Worm (Caenorhabditis elegans) whole organism, L2 larva: Measurements from ENCODE around the gene R05H10.1.

Experiments
- C34F6.9 ChIP-seq: fragments of 150-350 bp; optimal IDR thresholded peaks from 2 replicates; lab custom pipeline; 2014; ENCODE audit warnings: missing biosample characterization, missing genetic modification characterization
- F13H6.1 ChIP-seq: sonication (generic microtip); optimal IDR thresholded peaks from 2 replicates; lab custom pipeline; 2016; ENCODE audit warnings: missing genetic modification characterization, missing compliant biosample characterization
- R02D3.7 ChIP-seq: fragments of 150-350 bp; optimal IDR thresholded peaks from 2 replicates; lab custom pipeline; 2014; ENCODE audit warnings: missing biosample characterization, missing genetic modification characterization
- Y55F3AM.14 ChIP-seq: fragments of 200-800 bp; sonication (Bioruptor generic); optimal IDR thresholded peaks from 2 replicates; lab custom pipeline; 2018; ENCODE audit warnings: mild to moderate bottlenecking, missing genetic modification characterization, missing compliant biosample characterization
- ZK546.5 ChIP-seq: sonication (generic microtip); optimal IDR thresholded peaks from 2 replicates; lab custom pipeline; 2017; ENCODE audit warnings: missing biosample characterization, missing genetic modification characterization
- alr-1 ChIP-seq: fragments of 150-350 bp; optimal IDR thresholded peaks from 2 replicates; lab custom pipeline; 2014; ENCODE audit warnings: missing biosample characterization, missing genetic modification characterization
- aly-2 ChIP-seq: fragments of 150-350 bp; optimal IDR thresholded peaks from 2 replicates; lab custom pipeline; 2014; ENCODE audit warnings: missing biosample characterization, missing genetic modification characterization
- ama-1 ChIP-seq: fragments of 150-350 bp; optimal IDR thresholded peaks from 2 replicates; lab custom pipeline; 2018; ENCODE audit warnings: inconsistent platforms
- blmp-1 ChIP-seq: sonication (generic microtip); optimal IDR thresholded peaks from 2 replicates; lab custom pipeline; 2017; ENCODE audit warnings: missing genetic modification characterization, mild to moderate bottlenecking, missing compliant biosample characterization, antibody characterized with exemption, moderate library complexity; ENCODE audit not compliant: insufficient read depth
- ceh-16 ChIP-seq: fragments of 150-350 bp; optimal IDR thresholded peaks from 2 replicates; lab custom pipeline; 2014; ENCODE audit warnings: missing biosample characterization, missing genetic modification characterization
- ceh-82 ChIP-seq: fragments of 150-350 bp; optimal IDR thresholded peaks from 2 replicates; lab custom pipeline; 2014; ENCODE audit warnings: missing biosample characterization, missing genetic modification characterization
- crh-2 ChIP-seq: sonication (generic microtip); optimal IDR thresholded peaks from 2 replicates; lab custom pipeline; 2017; ENCODE audit warnings: missing biosample characterization, missing genetic modification characterization
- dmd-4 ChIP-seq: sonication (generic microtip); optimal IDR thresholded peaks from 2 replicates; lab custom pipeline; 2017; ENCODE audit warnings: missing biosample characterization, missing genetic modification characterization
- egl-27 ChIP-seq: sonication (generic microtip); optimal IDR thresholded peaks from 3 replicates; lab custom pipeline; 2017; ENCODE audit warnings: missing biosample characterization, missing genetic modification reagents, missing genetic modification characterization
- elt-1 ChIP-seq: fragments of 150-350 bp; optimal IDR thresholded peaks from 2 replicates; lab custom pipeline; 2014; ENCODE audit warnings: missing biosample characterization, missing genetic modification characterization
- elt-3 ChIP-seq: sonication (generic microtip); optimal IDR thresholded peaks from 2 replicates; lab custom pipeline; 2017; ENCODE audit warnings: missing biosample characterization, missing genetic modification characterization
- fos-1 ChIP-seq: fragments of 150-350 bp; optimal IDR thresholded peaks from 2 replicates; lab custom pipeline; 2014; ENCODE audit warnings: missing biosample characterization, missing genetic modification characterization
- gmeb-1 ChIP-seq: fragments of 150-350 bp; optimal IDR thresholded peaks from 2 replicates; lab custom pipeline; 2014; ENCODE audit warnings: missing biosample characterization, missing genetic modification characterization
- lin-11 ChIP-seq: fragments of 150-350 bp; sonication (generic microtip); optimal IDR thresholded peaks from 2 replicates; lab custom pipeline; 2014; ENCODE audit warnings: missing biosample characterization, missing genetic modification characterization, inconsistent platforms, mixed read lengths
- lin-13 ChIP-seq: fragments of 150-350 bp; optimal IDR thresholded peaks from 2 replicates; lab custom pipeline; 2014; ENCODE audit warnings: missing biosample characterization, missing genetic modification reagents, missing genetic modification characterization
- lin-39 ChIP-seq: fragments of 150-350 bp; optimal IDR thresholded peaks from 2 replicates; lab custom pipeline; 2014; ENCODE audit warnings: missing biosample characterization, missing genetic modification reagents, missing genetic modification characterization
- lsy-2 ChIP-seq, 2 experiments: fragments of 150-350 bp in 1 of 2; sonication (generic microtip) in 1 of 2; optimal IDR thresholded peaks; 2 replicates each; lab custom pipeline; 2014 to 2017; ENCODE audit warnings: missing biosample characterization in 2 of 2, missing genetic modification characterization in 2 of 2
- mab-5 ChIP-seq: fragments of 150-350 bp; optimal IDR thresholded peaks from 2 replicates; lab custom pipeline; 2014; ENCODE audit warnings: missing biosample characterization, missing genetic modification characterization
- mbf-1 ChIP-seq: sonication (generic microtip); optimal IDR thresholded peaks from 2 replicates; lab custom pipeline; 2017; ENCODE audit warnings: missing biosample characterization, missing genetic modification characterization
- mdl-1 ChIP-seq, 2 experiments: fragments of 150-350 bp in 1 of 2; sonication (generic microtip) in 1 of 2; optimal IDR thresholded peaks; 2 replicates each; lab custom pipeline; 2017; ENCODE audit warnings: missing biosample characterization in 2 of 2, missing genetic modification characterization in 2 of 2
- nhr-10 ChIP-seq: sonication (generic microtip); optimal IDR thresholded peaks from 2 replicates; lab custom pipeline; 2017; ENCODE audit warnings: missing biosample characterization, missing genetic modification characterization
- nhr-11 ChIP-seq: fragments of 150-350 bp; optimal IDR thresholded peaks from 2 replicates; lab custom pipeline; 2014; ENCODE audit warnings: missing biosample characterization, missing genetic modification characterization
- nhr-12 ChIP-seq: fragments of 150-350 bp; optimal IDR thresholded peaks from 2 replicates; lab custom pipeline; 2014; ENCODE audit warnings: missing biosample characterization, missing genetic modification characterization
- nhr-129 ChIP-seq: fragments of 150-350 bp; optimal IDR thresholded peaks from 2 replicates; lab custom pipeline; 2014; ENCODE audit warnings: missing biosample characterization, missing genetic modification characterization
- nhr-21 ChIP-seq: fragments of 150-350 bp; optimal IDR thresholded peaks from 2 replicates; lab custom pipeline; 2014; ENCODE audit warnings: missing biosample characterization, missing genetic modification characterization
- nhr-23 ChIP-seq: fragments of 150-350 bp; optimal IDR thresholded peaks from 2 replicates; lab custom pipeline; 2014; ENCODE audit warnings: missing biosample characterization, missing genetic modification reagents, missing genetic modification characterization
- nhr-237 ChIP-seq: fragments of 150-350 bp; optimal IDR thresholded peaks from 2 replicates; lab custom pipeline; 2014; ENCODE audit warnings: missing biosample characterization, missing genetic modification characterization
- nhr-25 ChIP-seq: fragments of 150-350 bp; sonication (generic microtip); optimal IDR thresholded peaks from 3 replicates; lab custom pipeline; 2014; ENCODE audit warnings: missing biosample characterization, missing genetic modification characterization
- nhr-6 ChIP-seq: fragments of 150-350 bp; optimal IDR thresholded peaks from 2 replicates; lab custom pipeline; 2014; ENCODE audit warnings: missing biosample characterization, missing genetic modification characterization
- nhr-77 ChIP-seq: fragments of 150-350 bp; optimal IDR thresholded peaks from 2 replicates; lab custom pipeline; 2014; ENCODE audit warnings: missing biosample characterization, missing genetic modification characterization
- peb-1 ChIP-seq: fragments of 150-350 bp; optimal IDR thresholded peaks from 2 replicates; lab custom pipeline; 2014; ENCODE audit warnings: missing biosample characterization, missing genetic modification characterization
- sem-4 ChIP-seq: fragments of 150-350 bp; optimal IDR thresholded peaks from 2 replicates; lab custom pipeline; 2014; ENCODE audit warnings: missing biosample characterization, missing genetic modification reagents, missing genetic modification characterization
- skn-1 ChIP-seq: sonication (generic microtip); optimal IDR thresholded peaks from 2 replicates; lab custom pipeline; 2017; ENCODE audit warnings: missing biosample characterization, missing genetic modification characterization
- sma-3 ChIP-seq: sonication (generic microtip); optimal IDR thresholded peaks from 2 replicates; lab custom pipeline; 2016; ENCODE audit warnings: missing genetic modification reagents, missing genetic modification characterization, missing compliant biosample characterization
- sma-9 ChIP-seq, 2 experiments: fragments of 150-350 bp in 1 of 2; sonication (generic microtip) in 1 of 2; optimal IDR thresholded peaks; 2 replicates each; lab custom pipeline; 2014 to 2016; ENCODE audit warnings: missing genetic modification characterization in 2 of 2, mild to moderate bottlenecking in 1 of 2, missing biosample characterization in 1 of 2, missing compliant biosample characterization in 1 of 2, missing genetic modification reagents in 1 of 2, moderate library complexity in 1 of 2
- snpc-4 ChIP-seq: fragments of 150-350 bp; optimal IDR thresholded peaks from 2 replicates; lab custom pipeline; 2014; ENCODE audit warnings: missing biosample characterization, missing genetic modification characterization
- unc-39 ChIP-seq: fragments of 150-350 bp; optimal IDR thresholded peaks from 2 replicates; lab custom pipeline; 2014; ENCODE audit warnings: missing biosample characterization, missing genetic modification characterization
- unc-55 ChIP-seq: fragments of 150-350 bp; sonication (generic microtip); optimal IDR thresholded peaks from 3 replicates; lab custom pipeline; 2014; ENCODE audit warnings: missing biosample characterization, missing genetic modification reagents, missing genetic modification characterization
- unc-62 ChIP-seq: fragments of 150-350 bp; optimal IDR thresholded peaks from 2 replicates; lab custom pipeline; 2014; ENCODE audit warnings: missing biosample characterization, missing genetic modification reagents, missing genetic modification characterization
- zag-1 ChIP-seq: fragments of 150-350 bp; optimal IDR thresholded peaks from 2 replicates; lab custom pipeline; 2014; ENCODE audit warnings: missing biosample characterization, missing genetic modification characterization
- ztf-1 ChIP-seq: fragments of 200-800 bp; sonication (Bioruptor generic); conservative IDR thresholded peaks from 2 replicates; pipeline ENCODE4 v1.3.6; 2022; ENCODE audit warnings: missing genetic modification characterization, missing compliant biosample characterization
- ztf-11 ChIP-seq: sonication (generic microtip); optimal IDR thresholded peaks from 2 replicates; lab custom pipeline; 2017; ENCODE audit warnings: missing biosample characterization, missing genetic modification characterization
- ztf-4 ChIP-seq: fragments of 150-350 bp; optimal IDR thresholded peaks from 2 replicates; lab custom pipeline; 2014; ENCODE audit warnings: missing biosample characterization, missing genetic modification characterization

Gene R05H10.1

DNA sequence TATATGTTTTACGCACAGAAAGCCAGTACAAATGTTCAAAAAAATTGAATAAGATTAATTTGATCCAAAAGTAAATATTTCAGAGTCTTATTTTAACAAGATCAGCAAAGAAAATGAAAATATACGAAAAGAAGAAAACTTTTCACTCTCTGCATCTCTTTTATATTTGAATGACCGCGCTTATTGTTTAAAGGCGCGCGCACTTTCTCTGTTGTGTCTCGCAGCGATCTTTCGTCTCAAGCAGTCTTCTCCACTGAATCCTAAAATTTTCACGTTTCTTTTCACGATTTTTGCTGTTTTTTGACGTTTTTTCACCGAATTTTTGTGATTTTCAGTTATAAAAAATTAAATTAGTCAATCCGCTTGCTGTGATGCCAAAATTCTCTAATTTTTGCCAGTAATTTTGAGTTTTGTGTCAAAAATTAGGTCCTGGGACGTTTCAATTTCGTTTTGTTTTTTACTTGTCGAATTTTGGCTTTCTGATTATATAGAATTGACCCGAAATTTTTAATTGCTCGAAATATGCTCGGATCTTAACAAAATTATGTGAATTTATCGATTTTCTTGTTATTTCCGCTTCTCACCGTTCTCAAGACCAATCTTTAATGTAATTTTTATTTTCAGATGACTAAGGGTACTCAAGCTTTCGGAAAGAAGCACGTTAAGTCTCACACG is 36.6 kb upstream of the R05H10.1 start, which contains the start of gene W01D2.1:
Gene W01D2.1 (plus strand): TSS at position 625 of the 675 bp plus-strand sequence.
- TF ChIP-seq unc-39 (tag; lab: Kevin White, UChicago) (no peak), lin-13 (GFP tag; lab: Kevin White, UChicago) (peak; percentile 52), lin-39 (tag; lab: Kevin White, UChicago) (no peak), nhr-25 (tag; lab: Kevin White, UChicago) (peak; percentile 62), ztf-11 (no peak), nhr-10 (tag; lab: Kevin White, UChicago) (no peak), mdl-1 (tag; optimal IDR thresholded peaks at IDR 0.05; lab: Kevin White, UChicago) (no peak), F13H6.1 (peak; percentile 26), mbf-1 (no peak), blmp-1 (tag; lab: Kevin White, UChicago) (peak; percentile 21), ztf-1 (GFP tag; lab: Robert Waterston, UW) (no peak), peb-1 (tag; lab: Kevin White, UChicago) (no peak), ceh-16 (tag; lab: Kevin White, UChicago) (no peak), dmd-4 (tag; lab: Kevin White, UChicago) (no peak), nhr-77 (no peak), alr-1 (no peak), R02D3.7 (no peak), nhr-6 (tag; lab: Kevin White, UChicago) (peak; percentile 36), elt-1 (no peak), sma-3 (GFP tag; lab: Kevin White, UChicago) (peak; percentile 35), ZK546.5 (tag; lab: Kevin White, UChicago) (no peak), sma-9 (GFP tag; optimal IDR thresholded peaks at IDR 0.05; lab: Kevin White, UChicago) (peak; percentile 39), sma-9 (tag; optimal IDR thresholded peaks at IDR 0.05; lab: Kevin White, UChicago) (no peak), gmeb-1 (tag; lab: Kevin White, UChicago) (peak; percentile 88), nhr-129 (peak; percentile 70), skn-1 (tag; lab: Kevin White, UChicago) (no peak), ama-1 (lab: Kevin White, UChicago) (peak; percentile 7), sem-4 (peak; percentile 36), aly-2 (tag; lab: Kevin White, UChicago) (no peak), egl-27 (tag; lab: Kevin White, UChicago) (no peak), Y55F3AM.14 (GFP tag; lab: Kevin White, UChicago) (no peak), unc-55 (peak; percentile 95), ceh-82 (tag; lab: Kevin White, UChicago) (no peak), nhr-23 (tag; lab: Kevin White, UChicago) (no peak), lsy-2 (tag; optimal IDR thresholded peaks at IDR 0.05; lab: Kevin White, UChicago) (peak; percentile 47 to 86), ztf-4 (tag; lab: Kevin White, UChicago) (peak; percentile 48), unc-62 (no peak), elt-3 (tag; lab: Kevin White, UChicago) (no peak), nhr-237 (tag; lab: Kevin White, UChicago) (no peak), lin-11 (tag; lab: Kevin White, UChicago) (peak; percentile 46), snpc-4 (peak; percentile 77), nhr-11 (tag; lab: Kevin White, UChicago) (no peak), C34F6.9 (tag; lab: Kevin White, UChicago) (peak; percentile 80), mab-5 (tag; lab: Kevin White, UChicago) (peak; percentile 23), nhr-21 (peak; percentile 61), nhr-12 (no peak), zag-1 (tag; lab: Kevin White, UChicago) (peak; percentile 26), crh-2 (tag; lab: Kevin White, UChicago) (peak; percentile 73), fos-1 (peak; percentile 27)
